Worm (Caenorhabditis elegans): ENCODE measurements around the gene nhr-108.

The nhr-108 gene

DNA sequence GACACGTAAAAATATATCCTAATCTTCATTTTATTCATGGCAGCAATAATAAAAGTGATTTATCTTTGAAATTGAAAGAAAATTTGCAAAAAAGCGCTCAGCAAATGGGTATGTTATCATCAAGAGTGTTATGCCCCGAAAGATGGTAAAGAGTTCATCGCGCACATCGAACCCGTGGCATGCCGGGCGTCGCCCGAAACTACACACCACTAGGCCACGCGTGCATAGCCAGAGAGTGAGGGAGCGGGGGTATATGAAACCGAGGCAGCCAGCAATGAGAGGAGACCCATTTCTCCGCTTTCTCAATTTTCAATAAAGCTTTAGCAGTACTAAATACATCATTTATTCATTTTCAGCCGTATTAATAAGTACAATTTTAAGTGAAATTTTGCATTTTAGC lies 50.5 kb downstream of the nhr-108 start (continued):
- no peak for TF ChIP-seq nhr-25 (tag; optimal IDR thresholded peaks at IDR 0.05; ENCODE audit: borderline replicate concordance, insufficient read depth)
- peak; percentile 72 for TF ChIP-seq ceh-32 (tag; optimal IDR thresholded peaks at IDR 0.05; ENCODE audit: poor library complexity)
- TF ChIP-seq gei-8 (GFP tag; optimal IDR thresholded peaks at IDR 0.05), result peak; percentile 97
- peak; percentile 99 for TF ChIP-seq lim-7 (GFP tag; IDR thresholded peaks at IDR 0.05)
- no peak for TF ChIP-seq nhr-76 (tag; optimal IDR thresholded peaks at IDR 0.05)
- peak; percentile 69 for TF ChIP-seq ceh-20 (GFP tag; IDR thresholded peaks at IDR 0.05)
- TF ChIP-seq egl-43 (GFP tag; IDR thresholded peaks at IDR 0.05), result peak; percentile 99
- peak; percentile 85 for TF ChIP-seq zip-11 (GFP tag; IDR thresholded peaks at IDR 0.05)
- TF ChIP-seq nhr-6 (tag; optimal IDR thresholded peaks at IDR 0.05), result peak; percentile 14
- TF ChIP-seq ces-1 (GFP tag; optimal IDR thresholded peaks at IDR 0.05), result peak; percentile 26
- TF ChIP-seq spr-1 (tag; optimal IDR thresholded peaks at IDR 0.05), result peak; percentile 93
- TF ChIP-seq mdl-1 (tag; optimal IDR thresholded peaks at IDR 0.05), result peak in 1 of 2 experiments; percentile 2
- no peak for TF ChIP-seq skn-1 (tag; optimal IDR thresholded peaks at IDR 0.05)
- peak; percentile 41 for TF ChIP-seq zip-2 (tag; optimal IDR thresholded peaks at IDR 0.05)
- no peak for TF ChIP-seq hlh-11 (tag; optimal IDR thresholded peaks at IDR 0.05)
- peak; percentile 91 for TF ChIP-seq spr-3 (GFP tag; optimal IDR thresholded peaks at IDR 0.05)
- peak; percentile 98 for TF ChIP-seq F26F4.8 (GFP tag; conservative IDR thresholded peaks at IDR 0.05)
- peak; percentile 97 for TF ChIP-seq Y105C5A.15 (GFP tag; IDR thresholded peaks at IDR 0.05)
- peak; percentile 93 for TF ChIP-seq madf-9 (GFP tag; conservative IDR thresholded peaks at IDR 0.05)
- no peak for TF ChIP-seq attf-4 (tag; optimal IDR thresholded peaks at IDR 0.05)
- TF ChIP-seq mxl-2 (GFP tag; conservative IDR thresholded peaks at IDR 0.05), result peak; percentile 86
- TF ChIP-seq mes-2 (tag; optimal IDR thresholded peaks at IDR 0.05; ENCODE audit: poor library complexity, severe bottlenecking), result peak; percentile 94
- TF ChIP-seq R02D3.7 (tag; optimal IDR thresholded peaks at IDR 0.05), result no peak
- peak; percentile 55 for TF ChIP-seq dpl-1 (GFP tag; optimal IDR thresholded peaks at IDR 0.05)
- TF ChIP-seq ZK337.2 (GFP tag; IDR thresholded peaks at IDR 0.05), result peak; percentile 93
- peak; percentile 91 for TF ChIP-seq Y48G9A.11 (GFP tag; IDR thresholded peaks at IDR 0.05)
- TF ChIP-seq daf-8 (GFP tag; IDR thresholded peaks at IDR 0.05), result peak; percentile 94
- TF ChIP-seq F49E8.2 (tag; optimal IDR thresholded peaks at IDR 0.05; ENCODE audit: borderline replicate concordance), result peak; percentile 89
- peak; percentile 99 for TF ChIP-seq dmd-8 (GFP tag; IDR thresholded peaks at IDR 0.05)
- peak; percentile 87 for TF ChIP-seq rbr-2 (tag; optimal IDR thresholded peaks at IDR 0.05)
- peak; percentile 78 for TF ChIP-seq hlh-30 (tag; optimal IDR thresholded peaks at IDR 0.05; ENCODE audit: insufficient read depth)
- TF ChIP-seq mdt-29 (GFP tag; IDR thresholded peaks at IDR 0.05), result peak; percentile 88
- peak; percentile 78 for TF ChIP-seq jun-1 (tag; optimal IDR thresholded peaks at IDR 0.05)
- peak; percentile 99 for TF ChIP-seq F44E2.7 (GFP tag; IDR thresholded peaks at IDR 0.05)
- peak; percentile 90 for TF ChIP-seq lin-1 (GFP tag; IDR thresholded peaks at IDR 0.05)
- TF ChIP-seq tra-1 (GFP tag; IDR thresholded peaks at IDR 0.05), result peak; percentile 96
- no peak for TF ChIP-seq fkh-10 (GFP tag; optimal IDR thresholded peaks at IDR 0.05)

Measured in whole organism, L4 larva.